Fruit fly (Drosophila melanogaster) whole organism, embryonic: ENCODE data around the gene Prp39.
A peak's percentile ranks its signal among the peaks of the same experiment; 100 is the strongest.

Experiments used
- Ada2b ChIP-seq: fragments of 200-800 bp; sonication (Bioruptor generic); IDR thresholded peaks from 2 replicates; pipeline ENCODE4 v1.3.6; 2022; ENCODE audit warnings: missing biosample characterization, missing genetic modification characterization
- CG11247 ChIP-seq: fragments of 200-800 bp; sonication (Bioruptor generic); IDR thresholded peaks from 2 replicates; pipeline ENCODE4 v1.3.6; 2022; ENCODE audit warnings: missing biosample characterization, missing genetic modification characterization
- CG13287 ChIP-seq: fragments of 200-800 bp; sonication (Bioruptor generic); IDR thresholded peaks from 2 replicates; pipeline ENCODE4 v1.3.6; 2022; ENCODE audit warnings: missing biosample characterization, missing genetic modification characterization; ENCODE audit not compliant: partially characterized antibody
- CG15514 ChIP-seq: fragments of 200-800 bp; sonication (Bioruptor generic); optimal IDR thresholded peaks from 3 replicates; lab custom pipeline; 2017; ENCODE audit warnings: missing biosample characterization, missing genetic modification characterization, mild to moderate bottlenecking, moderate library complexity, missing genetic modification reagents
- CG17829 ChIP-seq: fragments of 200-800 bp; optimal IDR thresholded peaks from 2 replicates; lab custom pipeline; 2019; ENCODE audit warnings: missing biosample characterization, mild to moderate bottlenecking, missing genetic modification characterization, moderate library complexity
- CG18619 ChIP-seq: fragments of 200-800 bp; sonication (Bioruptor generic); optimal IDR thresholded peaks from 3 replicates; lab custom pipeline; 2017; ENCODE audit warnings: missing biosample characterization, mild to moderate bottlenecking, missing genetic modification characterization
- CG2129 ChIP-seq: fragments of 200-800 bp; sonication (Bioruptor generic); IDR thresholded peaks from 2 replicates; pipeline ENCODE4 v1.3.6; 2022; ENCODE audit warnings: missing biosample characterization, missing genetic modification characterization; ENCODE audit not compliant: partially characterized antibody
- CG30431 ChIP-seq: fragments of 200-800 bp; sonication (Bioruptor generic); optimal IDR thresholded peaks from 2 replicates; lab custom pipeline; 2017; ENCODE audit warnings: missing biosample characterization, missing genetic modification characterization
- CG32772 ChIP-seq: fragments of 200-800 bp; sonication (Bioruptor generic); IDR thresholded peaks from 2 replicates; pipeline ENCODE4 v1.3.6; 2022; ENCODE audit warnings: missing biosample characterization, missing genetic modification characterization
- CG3838 ChIP-seq: fragments of 200-800 bp; sonication (Bioruptor generic); optimal IDR thresholded peaks from 3 replicates; lab custom pipeline; 2016; ENCODE audit warnings: missing biosample characterization, missing genetic modification characterization
- CG4424 ChIP-seq: fragments of 200-800 bp; sonication (Bioruptor generic); optimal IDR thresholded peaks from 3 replicates; lab custom pipeline; 2016; ENCODE audit warnings: missing biosample characterization, missing genetic modification characterization
- CG5953 ChIP-seq: fragments of 200-800 bp; sonication (Bioruptor generic); IDR thresholded peaks from 2 replicates; pipeline ENCODE4 v1.3.6; 2022; ENCODE audit warnings: missing biosample characterization, missing genetic modification characterization
- CG7556 ChIP-seq: fragments of 200-800 bp; sonication (Bioruptor generic); optimal IDR thresholded peaks from 2 replicates; lab custom pipeline; 2017; ENCODE audit warnings: missing biosample characterization, mild to moderate bottlenecking, missing genetic modification characterization
- CG7963 ChIP-seq: fragments of 200-800 bp; sonication (Bioruptor generic); IDR thresholded peaks from 3 replicates; pipeline ENCODE4 v1.3.6; 2022; ENCODE audit warnings: missing biosample characterization, missing genetic modification characterization; ENCODE audit not compliant: partially characterized antibody
- CG9437 ChIP-seq: fragments of 200-800 bp; sonication (Bioruptor generic); optimal IDR thresholded peaks from 2 replicates; lab custom pipeline; 2018; ENCODE audit warnings: missing biosample characterization, mild to moderate bottlenecking, missing genetic modification characterization
- Dbx ChIP-seq: fragments of 200-800 bp; sonication (Bioruptor generic); IDR thresholded peaks from 3 replicates; pipeline ENCODE4 v1.3.6; 2022; ENCODE audit warnings: missing biosample characterization, missing genetic modification characterization
- Dref ChIP-seq: fragments of 200-800 bp; sonication (Bioruptor generic); IDR thresholded peaks from 2 replicates; pipeline ENCODE4 v1.3.6; 2022; ENCODE audit warnings: missing biosample characterization, missing genetic modification characterization
- MBD-R2 ChIP-seq: fragments of 200-800 bp; sonication (Bioruptor generic); IDR thresholded peaks from 2 replicates; pipeline ENCODE4 v1.3.6; 2022; ENCODE audit warnings: missing biosample characterization, missing genetic modification characterization
- Nf-YA ChIP-seq: fragments of 200-800 bp; sonication (Bioruptor generic); IDR thresholded peaks from 2 replicates; pipeline ENCODE4 v1.3.6; 2022; ENCODE audit warnings: missing biosample characterization, missing genetic modification characterization
- Opbp ChIP-seq: fragments of 200-800 bp; sonication (Bioruptor generic); IDR thresholded peaks from 3 replicates; pipeline ENCODE4 v1.3.6; 2022; ENCODE audit warnings: missing biosample characterization, missing genetic modification characterization; ENCODE audit not compliant: partially characterized antibody
- Scr ChIP-seq: fragments of 200-800 bp; sonication (Bioruptor generic); IDR thresholded peaks from 2 replicates; pipeline ENCODE4 v1.3.6; 2022; ENCODE audit warnings: missing biosample characterization, missing genetic modification characterization; ENCODE audit not compliant: partially characterized antibody
- Sry-β ChIP-seq: fragments of 200-800 bp; sonication (Bioruptor generic); optimal IDR thresholded peaks from 2 replicates; lab custom pipeline; 2018; ENCODE audit warnings: missing biosample characterization, mild to moderate bottlenecking, missing genetic modification characterization, moderate library complexity
- Vsx1 ChIP-seq: fragments of 200-800 bp; sonication (Bioruptor generic); optimal IDR thresholded peaks from 2 replicates; lab custom pipeline; 2017; ENCODE audit warnings: missing biosample characterization, mild to moderate bottlenecking, missing genetic modification characterization, missing genetic modification reagents
- Xbp1 ChIP-seq: fragments of 200-800 bp; sonication (Bioruptor generic); optimal IDR thresholded peaks from 3 replicates; lab custom pipeline; 2016; ENCODE audit warnings: missing biosample characterization, mild to moderate bottlenecking, missing genetic modification characterization
- al ChIP-seq: fragments of 200-800 bp; sonication (Bioruptor generic); IDR thresholded peaks from 2 replicates; pipeline ENCODE4 v1.3.6; 2022; ENCODE audit warnings: missing biosample characterization, missing genetic modification characterization
- az2 ChIP-seq: fragments of 200-800 bp; sonication (Bioruptor generic); optimal IDR thresholded peaks from 3 replicates; lab custom pipeline; 2016; ENCODE audit warnings: missing biosample characterization, missing genetic modification characterization
- bsh ChIP-seq, 2 experiments: fragments of 200-800 bp; sonication (Bioruptor generic); optimal IDR thresholded peaks; 2 replicates each; lab custom pipeline; 2017 to 2018; ENCODE audit warnings: mild to moderate bottlenecking in 2 of 2, missing biosample characterization in 2 of 2, missing genetic modification characterization in 2 of 2, moderate library complexity in 1 of 2
- ci ChIP-seq: fragments of 200-800 bp; sonication (Bioruptor generic); IDR thresholded peaks from 3 replicates; pipeline ENCODE4 v1.3.6; 2022; ENCODE audit warnings: missing biosample characterization, missing genetic modification characterization
- crp ChIP-seq, 2 experiments: fragments of 200-800 bp; sonication (Bioruptor generic); optimal IDR thresholded peaks; 2 replicates in 1 of 2; 3 replicates in 1 of 2; lab custom pipeline; 2017; ENCODE audit warnings: missing biosample characterization in 2 of 2, missing genetic modification characterization in 2 of 2, mild to moderate bottlenecking in 1 of 2, moderate library complexity in 1 of 2
- emc ChIP-seq: fragments of 200-800 bp; sonication (Bioruptor generic); optimal IDR thresholded peaks from 2 replicates; lab custom pipeline; 2016; ENCODE audit warnings: missing biosample characterization, missing genetic modification characterization
- ems ChIP-seq: fragments of 200-800 bp; sonication (Bioruptor generic); optimal IDR thresholded peaks from 3 replicates; lab custom pipeline; 2016; ENCODE audit warnings: missing biosample characterization, missing genetic modification characterization
- ewg ChIP-seq: fragments of 200-800 bp; sonication (Bioruptor generic); optimal IDR thresholded peaks from 3 replicates; lab custom pipeline; 2017; ENCODE audit warnings: mild to moderate bottlenecking, missing biosample characterization, missing genetic modification reagents, missing genetic modification characterization
- hb ChIP-seq: fragments of 200-800 bp; sonication (Bioruptor generic); IDR thresholded peaks from 3 replicates; pipeline ENCODE4 v1.3.6; 2022; ENCODE audit warnings: missing biosample characterization, missing genetic modification characterization; ENCODE audit not compliant: partially characterized antibody
- her ChIP-seq: fragments of 200-800 bp; sonication (Bioruptor generic); optimal IDR thresholded peaks from 2 replicates; lab custom pipeline; 2016; ENCODE audit warnings: missing biosample characterization, missing genetic modification characterization
- jumu ChIP-seq: fragments of 200-800 bp; sonication (Bioruptor generic); optimal IDR thresholded peaks from 3 replicates; lab custom pipeline; 2016; ENCODE audit warnings: missing biosample characterization, missing genetic modification characterization
- lilli ChIP-seq: fragments of 200-800 bp; sonication (Bioruptor generic); optimal IDR thresholded peaks from 3 replicates; lab custom pipeline; 2016; ENCODE audit warnings: missing biosample characterization, missing genetic modification characterization
- mirr ChIP-seq: fragments of 200-800 bp; sonication (Bioruptor generic); optimal IDR thresholded peaks from 3 replicates; lab custom pipeline; 2018; ENCODE audit warnings: missing biosample characterization, mild to moderate bottlenecking, missing genetic modification characterization
- pan ChIP-seq, 4 experiments: fragments of >200 bp in 3 of 4; fragments of 200-800 bp in 1 of 4; sonication (Bioruptor generic) in 1 of 4; optimal IDR thresholded peaks in 3 of 4; IDR thresholded peaks in 1 of 4; 2 replicates each; pipeline versions ENCODE4 v1.3.6 to Lab custom; 2017 to 2022; ENCODE audit warnings: missing biosample characterization in 2 of 4, missing genetic modification characterization in 2 of 4, mixed read lengths in 1 of 4
- trem ChIP-seq: fragments of 200-800 bp; optimal IDR thresholded peaks from 3 replicates; lab custom pipeline; 2019; ENCODE audit warnings: missing biosample characterization, mild to moderate bottlenecking, missing genetic modification characterization, moderate library complexity
- twi ChIP-seq: fragments of 200-800 bp; optimal IDR thresholded peaks from 2 replicates; lab custom pipeline; 2019; ENCODE audit warnings: missing biosample characterization, mild to moderate bottlenecking, missing genetic modification characterization, moderate library complexity
- unpg ChIP-seq: fragments of 200-800 bp; sonication (Bioruptor generic); optimal IDR thresholded peaks from 3 replicates; lab custom pipeline; 2018; ENCODE audit warnings: missing biosample characterization, mild to moderate bottlenecking, missing genetic modification characterization, moderate library complexity
- usp ChIP-seq: fragments of >200 bp; optimal IDR thresholded peaks from 2 replicates; lab custom pipeline; 2017; ENCODE audit warnings: missing biosample characterization, missing genetic modification characterization
- vfl ChIP-seq: fragments of 200-800 bp; sonication (Bioruptor generic); optimal IDR thresholded peaks from 2 replicates; lab custom pipeline; 2016; ENCODE audit warnings: missing biosample characterization, missing genetic modification characterization
- vvl ChIP-seq: fragments of 200-800 bp; sonication (Bioruptor generic); IDR thresholded peaks from 2 replicates; pipeline ENCODE4 v1.3.6; 2022; ENCODE audit warnings: missing biosample characterization, missing genetic modification characterization
- wek ChIP-seq: fragments of 200-800 bp; sonication (Bioruptor generic); optimal IDR thresholded peaks from 3 replicates; lab custom pipeline; 2018; ENCODE audit warnings: missing biosample characterization, mild to moderate bottlenecking, missing genetic modification characterization, moderate library complexity
- zen ChIP-seq: fragments of 200-800 bp; sonication (Bioruptor generic); optimal IDR thresholded peaks from 3 replicates; lab custom pipeline; 2018; ENCODE audit warnings: missing biosample characterization, mild to moderate bottlenecking, missing genetic modification characterization, moderate library complexity
- zfh1 ChIP-seq: fragments of 200-800 bp; sonication (Bioruptor generic); IDR thresholded peaks from 3 replicates; pipeline ENCODE4 v1.3.6; 2022; ENCODE audit warnings: missing biosample characterization, missing genetic modification characterization

Gene Prp39

DNA sequence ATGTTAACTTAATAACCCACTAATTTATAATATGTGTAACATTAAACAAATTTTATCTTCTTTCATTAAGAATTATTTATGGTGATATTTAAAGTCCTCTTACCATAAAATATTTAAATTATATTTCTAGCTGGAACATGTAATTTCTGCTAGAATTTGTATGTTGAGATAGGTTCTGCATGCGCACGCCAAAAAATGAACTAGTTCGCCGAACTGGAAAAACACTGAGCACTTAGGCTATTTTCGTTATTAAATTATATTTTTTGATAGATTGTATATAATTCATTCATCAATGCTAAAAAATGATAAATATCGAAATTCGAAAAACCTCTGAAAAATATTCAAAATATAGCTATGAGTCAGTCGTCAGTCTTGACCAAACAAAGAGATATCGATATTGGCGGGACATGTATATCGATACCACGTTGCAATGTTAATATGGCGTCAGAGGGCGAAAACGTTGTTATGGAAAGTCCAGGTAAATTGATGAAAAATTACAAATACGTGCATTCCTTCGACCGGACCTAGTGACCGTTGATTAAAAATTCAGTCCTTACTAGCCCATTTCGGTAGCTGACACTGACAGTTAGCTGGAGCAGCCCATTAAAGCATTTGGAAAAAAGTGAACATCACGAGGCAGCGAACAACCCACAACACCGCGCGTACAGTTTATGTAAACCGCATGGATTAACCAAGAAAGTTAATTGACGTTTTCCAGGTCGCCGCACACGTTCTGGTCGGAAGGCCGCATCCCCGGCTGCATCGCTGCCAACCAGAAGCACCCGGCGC is at the start of gene Prp39 (continued):
- TF ChIP-seq Ada2b (GFP tag; lab: Robert Waterston, UW) (peak; percentile 29; the same call in 1 of the 2 replicates), crp (GFP tag; optimal IDR thresholded peaks at IDR 0.05; lab: Kevin White, UChicago) (no peak), CG11247 (GFP tag; lab: Robert Waterston, UW) (0 out of 2 replicates have a peak, but pooled peaks have one; percentile 15), jumu (GFP tag; lab: Kevin White, UChicago) (no peak), CG30431 (no peak), zfh1 (0 out of 3 replicates have a peak, but pooled peaks have one; percentile 38), zen (tag; lab: Kevin White, UChicago) (no peak), trem (peak; percentile 49), CG18619 (no peak), CG4424 (GFP tag; lab: Kevin White, UChicago) (peak; percentile 40), ems (GFP tag; lab: Kevin White, UChicago) (no peak), CG7556 (GFP tag; lab: Kevin White, UChicago) (no peak), hb (GFP tag; lab: Robert Waterston, UW) (no peak), ewg (GFP tag; lab: Kevin White, UChicago) (no peak), Xbp1 (GFP tag; lab: Kevin White, UChicago) (peak; percentile 41), wek (GFP tag; lab: Kevin White, UChicago) (no peak), CG3838 (GFP tag; lab: Kevin White, UChicago) (no peak), Nf-YA (0 out of 2 replicates have a peak, but pooled peaks have one; percentile 16), CG17829 (tag; lab: Kevin White, UChicago) (peak; percentile 11), ci (GFP tag; lab: Robert Waterston, UW) (peak; percentile 56; the same call in 2 of the 3 replicates), CG2129 (peak; percentile 60), vfl (GFP tag; lab: Kevin White, UChicago) (no peak), Sry-β (GFP tag; lab: Kevin White, UChicago) (peak; percentile 92), bsh (GFP tag; optimal IDR thresholded peaks at IDR 0.05; lab: Kevin White, UChicago) (peak in 1 of 2 experiments; percentile 32), az2 (GFP tag; lab: Kevin White, UChicago) (peak; percentile 11), her (no peak), Vsx1 (GFP tag; lab: Kevin White, UChicago) (no peak), CG32772 (peak; percentile 44), CG5953 (GFP tag; lab: Robert Waterston, UW) (no peak), pan (optimal IDR thresholded peaks at IDR 0.05; lab: Kevin White, UChicago) (no peak), pan (GFP tag; optimal IDR thresholded peaks at IDR 0.05 in 1 of 2, IDR thresholded peaks at IDR 0.05 in 1 of 2) (peak in 1 of 2 experiments; percentile 55), Scr (peak; percentile 80), CG9437 (GFP tag; lab: Kevin White, UChicago) (peak; percentile 25), unpg (GFP tag; lab: Kevin White, UChicago) (no peak), MBD-R2 (GFP tag; lab: Robert Waterston, UW) (peak; percentile 38; the same call in 1 of the 2 replicates), vvl (GFP tag; lab: Robert Waterston, UW) (peak; percentile 77), CG7963 (GFP tag; lab: Robert Waterston, UW) (peak; percentile 31; the same call in 1 of the 3 replicates), al (GFP tag; lab: Robert Waterston, UW) (peak; percentile 46; the same call in 1 of the 2 replicates), Opbp (GFP tag; lab: Robert Waterston, UW) (peak; percentile 65; the same call in 2 of the 3 replicates), twi (no peak), mirr (GFP tag; lab: Kevin White, UChicago) (no peak), Dbx (GFP tag; lab: Robert Waterston, UW) (peak; percentile 29; the same call in 1 of the 3 replicates), CG15514 (GFP tag; lab: Kevin White, UChicago) (peak; percentile 98), emc (GFP tag; lab: Kevin White, UChicago) (no peak), CG13287 (GFP tag; lab: Robert Waterston, UW) (peak; percentile 86), lilli (GFP tag; lab: Kevin White, UChicago) (peak; percentile 51), usp (GFP tag; lab: Kevin White, UChicago) (no peak), Dref (peak; percentile 79)
